Worm (Caenorhabditis elegans): Measurements from ENCODE around the gene szy-20.

szy-20 gene

ce11 chrII:8994336-8994735, 25.2 kb upstream of the szy-20 start, which contains the start of gene F44G4.1:
F44G4.1 (plus strand) TSS chrII:8994636.
- TF ChIP-seq dao-5 (tag; optimal IDR thresholded peaks at IDR 0.05) (no peak), him-1 (tag; optimal IDR thresholded peaks at IDR 0.05) (no peak), W03F9.2 (tag; optimal IDR thresholded peaks at IDR 0.05) (no peak)

- TF ChIP-seq W03F9.2 (tag; optimal IDR thresholded peaks at IDR 0.05): no peak
- TF ChIP-seq dao-5 (tag; optimal IDR thresholded peaks at IDR 0.05): no peak
- TF ChIP-seq him-1 (tag; optimal IDR thresholded peaks at IDR 0.05): no peak
Measured at ce11 chrII:8992780-8993179, 23.6 kb upstream of the szy-20 start, which contains the start of gene ooc-5. ooc-5 (plus strand) TSS chrII:8993160.

- TF ChIP-seq him-1 (tag; optimal IDR thresholded peaks at IDR 0.05) (no peak), dao-5 (tag; optimal IDR thresholded peaks at IDR 0.05) (no peak), W03F9.2 (tag; optimal IDR thresholded peaks at IDR 0.05) (no peak)
Measured at ce11 chrII:8991602-8992001, 22.5 kb upstream of the szy-20 start.

ce11 chrII:8990267-8990666, 21.1 kb upstream of the szy-20 start:
- TF ChIP-seq him-1 (tag; optimal IDR thresholded peaks at IDR 0.05) (no peak), dao-5 (tag; optimal IDR thresholded peaks at IDR 0.05) (no peak), W03F9.2 (tag; optimal IDR thresholded peaks at IDR 0.05) (no peak)

ce11 chrII:8989444-8989843, 20.3 kb upstream of the szy-20 start, which contains the start of gene C18E9.9:
C18E9.9 (minus strand) TSS chrII:8989544.
- TF ChIP-seq W03F9.2 (tag; optimal IDR thresholded peaks at IDR 0.05) (no peak), dao-5 (tag; optimal IDR thresholded peaks at IDR 0.05) (no peak), him-1 (tag; optimal IDR thresholded peaks at IDR 0.05) (no peak)

- TF ChIP-seq him-1 (tag; optimal IDR thresholded peaks at IDR 0.05) (no peak), W03F9.2 (tag; optimal IDR thresholded peaks at IDR 0.05) (no peak), dao-5 (tag; optimal IDR thresholded peaks at IDR 0.05) (no peak)
Measured at ce11 chrII:8987962-8988361, 18.8 kb upstream of the szy-20 start, which contains the start of gene C18E9.8. C18E9.8 (minus strand) TSS chrII:8988062.

- TF ChIP-seq him-1 (tag; optimal IDR thresholded peaks at IDR 0.05): no peak
- no peak for TF ChIP-seq W03F9.2 (tag; optimal IDR thresholded peaks at IDR 0.05)
- TF ChIP-seq dao-5 (tag; optimal IDR thresholded peaks at IDR 0.05): no peak
Measured at ce11 chrII:8982683-8983082, 13.6 kb upstream of the szy-20 start, which contains the start of gene C18E9.7. C18E9.7 (minus strand) TSS chrII:8982783.

ce11 chrII:8973516-8974043, 4.4 kb upstream of the szy-20 start, which contains the start of gene tomm-40:
tomm-40 (minus strand) TSS chrII:8973566.
- TF ChIP-seq him-1 (tag; optimal IDR thresholded peaks at IDR 0.05): no peak
- TF ChIP-seq dao-5 (tag; optimal IDR thresholded peaks at IDR 0.05): no peak
- no peak for TF ChIP-seq W03F9.2 (tag; optimal IDR thresholded peaks at IDR 0.05)

ce11 chrII:8964835-8965234, 4.3 kb downstream of the szy-20 start, which contains the start of the genes ndub-3 and C18E9.2:
ndub-3 (minus strand) TSS chrII:8964890.
C18E9.2 (plus strand) TSS chrII:8965006.
- TF ChIP-seq dao-5 (tag; optimal IDR thresholded peaks at IDR 0.05) (no peak), W03F9.2 (tag; optimal IDR thresholded peaks at IDR 0.05) (no peak), him-1 (tag; optimal IDR thresholded peaks at IDR 0.05) (no peak)

ce11 chrII:8964049-8964448, 5.1 kb downstream of the szy-20 start, which contains the start of gene sftd-3:
sftd-3 (minus strand) TSS chrII:8964149.
- TF ChIP-seq him-1 (tag; optimal IDR thresholded peaks at IDR 0.05) (no peak), W03F9.2 (tag; optimal IDR thresholded peaks at IDR 0.05) (no peak), dao-5 (tag; optimal IDR thresholded peaks at IDR 0.05) (no peak)

ce11 chrII:8962206-8962605, 6.9 kb downstream of the szy-20 start:
- no peak for TF ChIP-seq dao-5 (tag; optimal IDR thresholded peaks at IDR 0.05)
- TF ChIP-seq him-1 (tag; optimal IDR thresholded peaks at IDR 0.05): peak; percentile 9

- TF ChIP-seq dao-5 (tag; optimal IDR thresholded peaks at IDR 0.05): no peak
- TF ChIP-seq him-1 (tag; optimal IDR thresholded peaks at IDR 0.05): no peak
- no peak for TF ChIP-seq W03F9.2 (tag; optimal IDR thresholded peaks at IDR 0.05)
Measured at ce11 chrII:8961450-8961849, 7.7 kb downstream of the szy-20 start.

- TF ChIP-seq dao-5 (tag; optimal IDR thresholded peaks at IDR 0.05) (no peak), W03F9.2 (tag; optimal IDR thresholded peaks at IDR 0.05) (no peak), him-1 (tag; optimal IDR thresholded peaks at IDR 0.05) (no peak)
Measured at ce11 chrII:8960414-8960813, 8.7 kb downstream of the szy-20 start, which contains the start of gene cal-2. cal-2 (plus strand) TSS chrII:8960714.

- TF ChIP-seq him-1 (tag; optimal IDR thresholded peaks at IDR 0.05) (no peak), W03F9.2 (tag; optimal IDR thresholded peaks at IDR 0.05) (no peak), dao-5 (tag; optimal IDR thresholded peaks at IDR 0.05) (no peak)
Measured at ce11 chrII:8959081-8959480, 10.1 kb downstream of the szy-20 start.

ce11 chrII:8956896-8957295, 12.2 kb downstream of the szy-20 start:
- no peak for TF ChIP-seq dao-5 (tag; optimal IDR thresholded peaks at IDR 0.05)
- no peak for TF ChIP-seq him-1 (tag; optimal IDR thresholded peaks at IDR 0.05)

All from whole organism, L4/young adult.